Worm (Caenorhabditis elegans) whole organism, L4/young adult: ENCODE results near the gene W09D6.1.

Source experiments
- W03F9.2 ChIP-seq: fragments of 150-350 bp; optimal IDR thresholded peaks from 2 replicates; lab custom pipeline; 2014; ENCODE audit warnings: missing biosample characterization, missing genetic modification characterization
- dao-5 ChIP-seq: sonication (generic microtip); optimal IDR thresholded peaks from 2 replicates; lab custom pipeline; 2016; ENCODE audit warnings: missing genotype, missing genetic modification characterization, moderate library complexity, missing compliant biosample characterization
- him-1 ChIP-seq: sonication (generic microtip); optimal IDR thresholded peaks from 2 replicates; lab custom pipeline; 2016; ENCODE audit warnings: missing genotype, missing genetic modification reagents, missing genetic modification characterization, missing compliant biosample characterization

DNA sequence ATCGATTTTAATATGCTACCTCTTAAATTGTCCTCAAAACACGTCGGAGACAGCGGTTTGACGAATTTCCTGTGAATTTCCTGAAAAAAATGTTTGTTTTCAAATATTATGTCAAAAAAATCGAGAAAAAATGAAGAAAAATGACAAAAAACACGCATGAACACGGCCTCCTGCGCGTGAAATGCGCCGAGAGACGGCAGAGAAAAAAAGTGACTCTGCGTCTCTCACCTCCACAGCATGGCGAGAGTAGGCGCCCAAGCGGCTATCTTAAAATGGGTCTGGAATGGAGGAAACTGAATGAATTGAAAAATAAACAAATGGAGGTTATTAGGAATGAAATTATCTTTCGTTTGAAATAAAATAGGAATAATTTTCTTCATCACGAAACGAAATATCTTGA, 42.1 kb downstream of the W09D6.1 start:
- no peak for TF ChIP-seq W03F9.2 (tag; lab: Kevin White, UChicago)
- no peak for TF ChIP-seq him-1 (tag; lab: Kevin White, UChicago)
- TF ChIP-seq dao-5 (tag; lab: Kevin White, UChicago) = no peak
